Worm (Caenorhabditis elegans): Measurements from ENCODE around the gene C04E12.5.
"Not testable (repeated sequence)": the region's sequence is repeated elsewhere in the genome, so short reads cannot be mapped to it uniquely, and the experiment has no call there.

- TF ChIP-seq snpc-4 (GFP tag; optimal IDR thresholded peaks at IDR 0.05); snpc-4 (tag; optimal IDR thresholded peaks at IDR 0.05); ZK185.1 (tag; optimal IDR thresholded peaks at IDR 0.05; ENCODE audit: poor library complexity, severe bottlenecking); F49E8.2 (tag; optimal IDR thresholded peaks at IDR 0.05; ENCODE audit: insufficient read depth); atf-7 (tag; optimal IDR thresholded peaks at IDR 0.05); ama-1 (optimal IDR thresholded peaks at IDR 0.05); ama-1 (GFP tag; optimal IDR thresholded peaks at IDR 0.05); Y53F4B.3 (GFP tag; IDR thresholded peaks at IDR 0.05); nfya-1 (tag; optimal IDR thresholded peaks at IDR 0.05; ENCODE audit: borderline replicate concordance, insufficient read depth); nhr-90 (tag; optimal IDR thresholded peaks at IDR 0.05); F33H1.4 (GFP tag; IDR thresholded peaks at IDR 0.05); F39B2.1 (GFP tag; IDR thresholded peaks at IDR 0.05); ceh-79 (tag; optimal IDR thresholded peaks at IDR 0.05); rec-8 (tag; optimal IDR thresholded peaks at IDR 0.05); lir-1 (GFP tag; conservative IDR thresholded peaks at IDR 0.05); K11D2.4 (GFP tag; IDR thresholded peaks at IDR 0.05): not testable (repeated sequence)
These were observed 38.4 kb downstream of the C04E12.5 start, which contains the start of gene T20D4.12 for ce11 chrV:3396765-3397164.

Measured in whole organism, young adult.